Worm (Caenorhabditis elegans) whole organism, L4 larva: ENCODE data around the gene C53B7.2.

Source experiments
- ZK546.5 ChIP-seq, 2 experiments: sonication (generic microtip); optimal IDR thresholded peaks; 2 replicates each; lab custom pipeline; 2017; ENCODE audit warnings: missing biosample characterization in 2 of 2, missing genetic modification characterization in 2 of 2
- aly-2 ChIP-seq: sonication (generic microtip); optimal IDR thresholded peaks from 2 replicates; lab custom pipeline; 2018; ENCODE audit warnings: missing biosample characterization, missing genetic modification characterization
- ceh-82 ChIP-seq: sonication (generic microtip); optimal IDR thresholded peaks from 2 replicates; lab custom pipeline; 2017; ENCODE audit warnings: missing biosample characterization, missing genetic modification characterization
- daf-19 ChIP-seq: fragments of 200-800 bp; sonication (Bioruptor generic); conservative IDR thresholded peaks from 2 replicates; pipeline ENCODE4 v1.3.6; 2022; ENCODE audit warnings: missing genetic modification characterization, missing compliant biosample characterization
- egl-43 ChIP-seq: fragments of 200-800 bp; sonication (Bioruptor generic); IDR thresholded peaks from 2 replicates; pipeline ENCODE4 v1.3.6; 2022; ENCODE audit warnings: missing genetic modification reagents, missing genetic modification characterization, missing compliant biosample characterization
- mep-1 ChIP-seq: fragments of 150-350 bp; sonication (generic microtip); optimal IDR thresholded peaks from 3 replicates; lab custom pipeline; 2014; ENCODE audit warnings: missing biosample characterization, missing genetic modification characterization
- nhr-10 ChIP-seq: fragments of 150-350 bp; optimal IDR thresholded peaks from 2 replicates; lab custom pipeline; 2014; ENCODE audit warnings: missing biosample characterization, missing genetic modification characterization
- nhr-11 ChIP-seq: fragments of 150-350 bp; optimal IDR thresholded peaks from 2 replicates; lab custom pipeline; 2014; ENCODE audit warnings: missing biosample characterization, missing genetic modification characterization
- nhr-237 ChIP-seq: sonication (generic microtip); optimal IDR thresholded peaks from 2 replicates; lab custom pipeline; 2017; ENCODE audit warnings: missing biosample characterization, missing genetic modification characterization
- nhr-28 ChIP-seq: fragments of 150-350 bp; optimal IDR thresholded peaks from 2 replicates; lab custom pipeline; 2014; ENCODE audit warnings: missing biosample characterization, missing genetic modification characterization
- unc-62 ChIP-seq, 3 experiments: fragments of 150-350 bp in 1 of 3; sonication (generic microtip); optimal IDR thresholded peaks in 2 of 3; peaks in 1 of 3; 1 replicate in 1 of 3; 2 replicates in 2 of 3; lab custom pipeline; 2014 to 2017; ENCODE audit warnings: missing biosample characterization in 3 of 3, missing genetic modification characterization in 3 of 3, missing genetic modification reagents in 3 of 3, missing genotype in 1 of 3

DNA sequence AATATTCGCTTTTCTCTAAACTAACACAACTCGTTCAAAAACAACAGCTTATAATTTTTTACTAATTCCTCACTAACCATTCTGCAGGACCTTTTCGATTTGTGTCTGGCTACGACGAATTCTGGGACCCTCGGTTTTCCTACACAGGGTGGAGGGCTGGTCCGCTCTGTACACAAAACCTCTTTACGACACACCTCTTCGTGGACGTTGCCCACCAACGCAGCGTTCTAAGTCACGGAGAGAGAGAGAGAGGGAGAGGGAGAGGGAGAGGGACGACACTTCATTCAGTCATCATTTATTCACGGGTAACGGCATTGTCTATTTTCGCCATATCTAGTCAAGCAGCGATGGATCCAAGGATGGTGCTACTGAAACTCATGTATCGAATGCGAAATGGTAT is 39.6 kb upstream of the C53B7.2 start, which contains the start of gene atg-2:
- TF ChIP-seq unc-62 (GFP tag; optimal IDR thresholded peaks at IDR 0.05 in 1 of 2; lab: Kevin White, UChicago) (no peak), unc-62 (tag; optimal IDR thresholded peaks at IDR 0.05; lab: Kevin White, UChicago) (no peak), nhr-11 (tag; lab: Kevin White, UChicago) (no peak), nhr-10 (tag; lab: Kevin White, UChicago) (no peak), aly-2 (tag; lab: Kevin White, UChicago) (no peak), mep-1 (tag; lab: Kevin White, UChicago) (no peak), nhr-28 (tag; lab: Kevin White, UChicago) (no peak), ZK546.5 (tag; optimal IDR thresholded peaks at IDR 0.05; lab: Kevin White, UChicago) (no peak), ceh-82 (tag; lab: Kevin White, UChicago) (no peak), daf-19 (GFP tag; lab: Robert Waterston, UW) (no peak), nhr-237 (tag; lab: Kevin White, UChicago) (no peak), egl-43 (GFP tag; lab: Robert Waterston, UW) (no peak)
